Worm (Caenorhabditis elegans) whole organism, L4 larva: ENCODE results near the gene sym-3.
A peak's percentile ranks its signal among the peaks of the same experiment; 100 is the strongest.

Source experiments
- D1046.2 ChIP-seq: fragments of 200-800 bp; sonication (Bioruptor generic); IDR thresholded peaks from 2 replicates; pipeline ENCODE4 v1.3.6; 2022; ENCODE audit warnings: missing genetic modification characterization, missing compliant biosample characterization
- F10B5.3 ChIP-seq: sonication (generic microtip); optimal IDR thresholded peaks from 2 replicates; lab custom pipeline; 2016; ENCODE audit warnings: mild to moderate bottlenecking, missing genetic modification characterization, missing compliant biosample characterization
- F37D6.2 ChIP-seq: sonication (generic microtip); optimal IDR thresholded peaks from 2 replicates; lab custom pipeline; 2016; ENCODE audit warnings: mild to moderate bottlenecking, missing genetic modification characterization, missing compliant biosample characterization
- T20F7.1 ChIP-seq: fragments of 200-800 bp; sonication (Bioruptor generic); optimal IDR thresholded peaks from 2 replicates; lab custom pipeline; 2018; ENCODE audit warnings: mild to moderate bottlenecking, missing genetic modification characterization, missing compliant biosample characterization
- ama-1 ChIP-seq: fragments of 150-350 bp; optimal IDR thresholded peaks from 2 replicates; lab custom pipeline; 2014; ENCODE audit warnings: inconsistent platforms, mixed read lengths
- ceh-82 ChIP-seq: sonication (generic microtip); optimal IDR thresholded peaks from 2 replicates; lab custom pipeline; 2017; ENCODE audit warnings: missing biosample characterization, missing genetic modification characterization
- ctbp-1 ChIP-seq: fragments of 200-800 bp; sonication (Bioruptor generic); IDR thresholded peaks from 2 replicates; pipeline ENCODE4 v1.3.6; 2022; ENCODE audit warnings: missing genetic modification reagents, missing genetic modification characterization, missing compliant biosample characterization
- daf-12 ChIP-seq: fragments of 150-350 bp; optimal IDR thresholded peaks from 2 replicates; lab custom pipeline; 2014; ENCODE audit warnings: missing biosample characterization, missing genetic modification reagents, missing genetic modification characterization
- daf-16 ChIP-seq, 3 experiments: sonication (generic microtip); optimal IDR thresholded peaks; 2 replicates each; lab custom pipeline; 2016 to 2017; ENCODE audit warnings: missing genetic modification characterization in 3 of 3, missing genetic modification reagents in 3 of 3, mild to moderate bottlenecking in 2 of 3, missing compliant biosample characterization in 2 of 3, missing biosample characterization in 1 of 3, moderate library complexity in 1 of 3
- daf-19 ChIP-seq: fragments of 200-800 bp; sonication (Bioruptor generic); conservative IDR thresholded peaks from 2 replicates; pipeline ENCODE4 v1.3.6; 2022; ENCODE audit warnings: missing genetic modification characterization, missing compliant biosample characterization
- dmd-6 ChIP-seq: fragments of 200-800 bp; sonication (Bioruptor generic); IDR thresholded peaks from 2 replicates; pipeline ENCODE4 v1.3.6; 2022; ENCODE audit warnings: missing genetic modification reagents, missing genetic modification characterization, missing compliant biosample characterization
- dpl-1 ChIP-seq: fragments of 150-350 bp; optimal IDR thresholded peaks from 2 replicates; lab custom pipeline; 2014; ENCODE audit warnings: missing biosample characterization, missing genetic modification reagents, missing genetic modification characterization
- dve-1 ChIP-seq: sonication (generic microtip); optimal IDR thresholded peaks from 2 replicates; lab custom pipeline; 2017; ENCODE audit warnings: antibody characterized with exemption, mild to moderate bottlenecking, missing genetic modification characterization, missing compliant biosample characterization; ENCODE audit not compliant: insufficient read depth
- fos-1 ChIP-seq: fragments of 150-350 bp; optimal IDR thresholded peaks from 2 replicates; lab custom pipeline; 2014; ENCODE audit warnings: missing biosample characterization, missing genetic modification characterization
- gei-8 ChIP-seq: fragments of 200-800 bp; sonication (Bioruptor generic); optimal IDR thresholded peaks from 2 replicates; lab custom pipeline; 2018; ENCODE audit warnings: mild to moderate bottlenecking, missing genetic modification characterization, missing compliant biosample characterization
- hif-1 ChIP-seq, 2 experiments: sonication (generic microtip); optimal IDR thresholded peaks; 2 replicates each; lab custom pipeline; 2016 to 2017; ENCODE audit warnings: missing compliant biosample characterization in 2 of 2, missing genetic modification characterization in 2 of 2, missing genetic modification reagents in 2 of 2, missing genotype in 2 of 2, mild to moderate bottlenecking in 1 of 2
- hlh-11 ChIP-seq: fragments of 200-800 bp; sonication (Bioruptor generic); optimal IDR thresholded peaks from 2 replicates; lab custom pipeline; 2018; ENCODE audit warnings: mild to moderate bottlenecking, missing genetic modification characterization, missing compliant biosample characterization
- hmg-1.1 ChIP-seq: fragments of 200-800 bp; sonication (Bioruptor generic); IDR thresholded peaks from 2 replicates; pipeline ENCODE4 v1.3.6; 2022; ENCODE audit warnings: missing genetic modification reagents, missing genetic modification characterization, missing compliant biosample characterization
- lim-7 ChIP-seq: fragments of 200-800 bp; sonication (Bioruptor generic); IDR thresholded peaks from 2 replicates; pipeline ENCODE4 v1.3.6; 2022; ENCODE audit warnings: missing genetic modification characterization, missing compliant biosample characterization
- lin-15B ChIP-seq: fragments of 150-350 bp; sonication (generic microtip); optimal IDR thresholded peaks from 3 replicates; lab custom pipeline; 2014; ENCODE audit warnings: missing biosample characterization, missing genetic modification characterization
- lin-29 ChIP-seq: fragments of 200-800 bp; sonication (Bioruptor generic); IDR thresholded peaks from 2 replicates; pipeline ENCODE4 v1.3.6; 2022; ENCODE audit warnings: missing genetic modification reagents, missing genetic modification characterization, missing compliant biosample characterization
- lsy-2 ChIP-seq, 2 experiments: fragments of 150-350 bp in 1 of 2; sonication (generic microtip) in 1 of 2; optimal IDR thresholded peaks; 2 replicates each; lab custom pipeline; 2014 to 2017; ENCODE audit warnings: missing biosample characterization in 2 of 2, missing genetic modification characterization in 2 of 2
- mep-1 ChIP-seq: fragments of 150-350 bp; sonication (generic microtip); optimal IDR thresholded peaks from 3 replicates; lab custom pipeline; 2014; ENCODE audit warnings: missing biosample characterization, missing genetic modification characterization
- mes-2 ChIP-seq: sonication (generic microtip); optimal IDR thresholded peaks from 2 replicates; lab custom pipeline; 2016; ENCODE audit warnings: missing genotype, mild to moderate bottlenecking, missing genetic modification characterization, missing compliant biosample characterization; ENCODE audit not compliant: poor library complexity, severe bottlenecking
- nhr-25 ChIP-seq: sonication (generic microtip); optimal IDR thresholded peaks from 2 replicates; lab custom pipeline; 2017; ENCODE audit warnings: missing genetic modification characterization, mild to moderate bottlenecking, missing compliant biosample characterization, antibody characterized with exemption, moderate library complexity, borderline replicate concordance; ENCODE audit not compliant: insufficient read depth
- nhr-28 ChIP-seq: fragments of 150-350 bp; optimal IDR thresholded peaks from 2 replicates; lab custom pipeline; 2014; ENCODE audit warnings: missing biosample characterization, missing genetic modification characterization
- nhr-6 ChIP-seq: fragments of 150-350 bp; optimal IDR thresholded peaks from 2 replicates; lab custom pipeline; 2014; ENCODE audit warnings: missing biosample characterization, missing genetic modification characterization
- pha-4 ChIP-seq, 2 experiments: fragments of 150-350 bp in 1 of 2; fragments of 200-800 bp in 1 of 2; sonication (Bioruptor generic) in 1 of 2; IDR thresholded peaks in 1 of 2; optimal IDR thresholded peaks in 1 of 2; 2 replicates each; pipeline versions ENCODE4 v1.3.6 to Lab custom; 2014 to 2022; ENCODE audit warnings: missing genetic modification characterization in 2 of 2, missing genetic modification reagents in 2 of 2, missing biosample characterization in 1 of 2, missing compliant biosample characterization in 1 of 2
- rbr-2 ChIP-seq: sonication (generic microtip); optimal IDR thresholded peaks from 2 replicates; lab custom pipeline; 2016; ENCODE audit warnings: missing genotype, missing genetic modification characterization, missing compliant biosample characterization
- saeg-2 ChIP-seq: fragments of 200-800 bp; sonication (Bioruptor generic); IDR thresholded peaks from 2 replicates; pipeline ENCODE4 v1.3.6; 2022; ENCODE audit warnings: missing genetic modification reagents, missing genetic modification characterization, missing compliant biosample characterization
- set-16 ChIP-seq: fragments of 200-800 bp; sonication (Bioruptor generic); IDR thresholded peaks from 2 replicates; pipeline ENCODE4 v1.3.6; 2022; ENCODE audit warnings: missing genetic modification reagents, missing genetic modification characterization, missing compliant biosample characterization
- spr-3 ChIP-seq: fragments of 200-800 bp; sonication (Bioruptor generic); optimal IDR thresholded peaks from 2 replicates; lab custom pipeline; 2018; ENCODE audit warnings: mild to moderate bottlenecking, missing genetic modification characterization, missing compliant biosample characterization
- tag-97 ChIP-seq: fragments of 200-800 bp; sonication (Bioruptor generic); IDR thresholded peaks from 2 replicates; pipeline ENCODE4 v1.3.6; 2022; ENCODE audit warnings: missing genetic modification characterization, missing compliant biosample characterization
- unc-130 ChIP-seq: sonication (generic microtip); optimal IDR thresholded peaks from 2 replicates; lab custom pipeline; 2016; ENCODE audit warnings: missing genetic modification reagents, missing genetic modification characterization, missing compliant biosample characterization
- unc-62 ChIP-seq, 3 experiments: fragments of 150-350 bp in 1 of 3; sonication (generic microtip); optimal IDR thresholded peaks in 2 of 3; peaks in 1 of 3; 1 replicate in 1 of 3; 2 replicates in 2 of 3; lab custom pipeline; 2014 to 2017; ENCODE audit warnings: missing biosample characterization in 3 of 3, missing genetic modification characterization in 3 of 3, missing genetic modification reagents in 3 of 3, missing genotype in 1 of 3
- vab-7 ChIP-seq: fragments of 200-800 bp; sonication (Bioruptor generic); IDR thresholded peaks from 2 replicates; pipeline ENCODE4 v1.3.6; 2022; ENCODE audit warnings: missing genetic modification reagents, missing genetic modification characterization, missing compliant biosample characterization
- zfp-2 ChIP-seq: sonication (generic microtip); optimal IDR thresholded peaks from 2 replicates; lab custom pipeline; 2016; ENCODE audit warnings: mild to moderate bottlenecking, missing genetic modification characterization, missing compliant biosample characterization
- ztf-11 ChIP-seq: fragments of 150-350 bp; optimal IDR thresholded peaks from 2 replicates; lab custom pipeline; 2014; ENCODE audit warnings: missing biosample characterization, missing genetic modification characterization
- ztf-7 ChIP-seq: fragments of 150-350 bp; optimal IDR thresholded peaks from 2 replicates; lab custom pipeline; 2014; ENCODE audit warnings: missing biosample characterization, missing genetic modification characterization

Gene sym-3

ce11 chrX:5814342-5814741, 40.8 kb downstream of the sym-3 start:
- TF ChIP-seq nhr-25 (tag; lab: Kevin White, UChicago): peak; percentile 8
- TF ChIP-seq hlh-11 (tag; lab: Kevin White, UChicago): peak; percentile 22
- no peak for TF ChIP-seq lim-7 (GFP tag; lab: Robert Waterston, UW)
- TF ChIP-seq ztf-11 (tag; lab: Kevin White, UChicago): no peak
- TF ChIP-seq nhr-28 (tag; lab: Kevin White, UChicago): peak; percentile 39
- TF ChIP-seq daf-16 (GFP tag; optimal IDR thresholded peaks at IDR 0.05; lab: Kevin White, UChicago): no peak
- TF ChIP-seq daf-16 (tag; optimal IDR thresholded peaks at IDR 0.05; lab: Kevin White, UChicago): peak; percentile 63
- TF ChIP-seq spr-3: no peak
- peak; percentile 20 for TF ChIP-seq dve-1 (tag; lab: Kevin White, UChicago)
- no peak for TF ChIP-seq gei-8 (GFP tag; lab: Kevin White, UChicago)
- peak; percentile 67 for TF ChIP-seq dmd-6 (GFP tag; lab: Robert Waterston, UW)

DNA sequence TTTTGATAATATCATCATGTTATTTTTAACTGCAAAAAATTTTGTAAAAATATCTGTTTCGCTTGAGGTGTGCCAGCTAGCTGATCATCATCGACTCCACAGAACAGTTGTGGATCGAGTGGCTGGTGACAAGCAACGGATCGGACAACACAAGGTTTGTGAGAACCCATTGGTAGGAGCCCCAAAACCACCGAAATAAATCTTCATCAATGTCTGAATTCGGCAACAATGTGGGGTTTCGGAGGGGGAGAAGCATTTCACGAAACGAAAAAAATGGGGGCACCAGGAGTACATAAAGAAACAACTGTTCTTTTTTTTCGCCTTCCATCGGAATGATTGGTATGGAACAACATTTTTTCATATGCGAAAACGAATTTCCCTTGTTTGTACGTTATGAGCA, 41.8 kb downstream of the sym-3 start:
- TF ChIP-seq daf-16 (GFP tag; optimal IDR thresholded peaks at IDR 0.05; lab: Kevin White, UChicago): peak in 1 of 2 experiments; percentile 88
- TF ChIP-seq daf-16 (tag; optimal IDR thresholded peaks at IDR 0.05; lab: Kevin White, UChicago): no peak
- TF ChIP-seq ztf-7 (tag; lab: Kevin White, UChicago): no peak
- no peak for TF ChIP-seq T20F7.1 (GFP tag; lab: Kevin White, UChicago)
- TF ChIP-seq daf-19 (GFP tag; lab: Robert Waterston, UW): 0 out of 2 replicates have a peak, but pooled peaks have one; percentile 27
- TF ChIP-seq unc-62 (GFP tag; optimal IDR thresholded peaks at IDR 0.05 in 1 of 2; lab: Kevin White, UChicago): peak in 1 of 2 experiments; percentile 11
- no peak for TF ChIP-seq unc-62 (tag; optimal IDR thresholded peaks at IDR 0.05; lab: Kevin White, UChicago)
- no peak for TF ChIP-seq lim-7 (GFP tag; lab: Robert Waterston, UW)
- no peak for TF ChIP-seq daf-12 (tag; lab: Kevin White, UChicago)
- no peak for TF ChIP-seq pha-4 (GFP tag; IDR thresholded peaks at IDR 0.05; lab: Robert Waterston, UW)
- no peak for TF ChIP-seq pha-4 (tag; optimal IDR thresholded peaks at IDR 0.05; lab: Kevin White, UChicago)
- no peak for TF ChIP-seq F10B5.3 (tag; lab: Kevin White, UChicago)
- no peak for TF ChIP-seq lin-15B (tag; lab: Kevin White, UChicago)
- TF ChIP-seq mes-2: no peak
- no peak for TF ChIP-seq nhr-6
- peak; percentile 44 for TF ChIP-seq hlh-11 (tag; lab: Kevin White, UChicago)
- no peak for TF ChIP-seq ama-1 (lab: Kevin White, UChicago)
- no peak for TF ChIP-seq unc-130 (GFP tag; lab: Kevin White, UChicago)
- no peak for TF ChIP-seq lin-29 (GFP tag; lab: Robert Waterston, UW)

DNA sequence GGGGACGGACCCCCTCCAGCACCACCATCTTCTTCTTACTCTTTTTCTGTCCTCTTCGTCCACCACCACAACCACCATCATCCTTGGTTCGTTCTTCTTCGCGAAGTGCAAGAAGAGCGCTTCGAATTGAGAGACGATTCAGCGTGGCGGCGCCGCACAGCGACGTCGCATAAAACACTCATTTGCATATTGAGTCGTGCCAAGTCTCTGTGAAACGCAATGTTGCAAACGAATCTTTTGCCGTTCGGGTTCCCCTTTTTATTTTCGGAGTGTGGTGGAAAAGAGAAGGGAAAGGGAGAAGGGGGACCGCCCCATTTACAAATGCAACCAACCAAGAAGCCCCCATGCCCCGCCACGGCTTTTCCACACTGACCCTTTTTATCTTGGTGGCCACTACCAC, 42.8 kb downstream of the sym-3 start:
- TF ChIP-seq saeg-2 (GFP tag; lab: Robert Waterston, UW) (0 out of 2 replicates have a peak, but pooled peaks have one; percentile 20), D1046.2 (GFP tag; lab: Robert Waterston, UW) (no peak), hmg-1.1 (GFP tag; lab: Robert Waterston, UW) (peak; percentile 52), tag-97 (no peak), hif-1 (tag; optimal IDR thresholded peaks at IDR 0.05; lab: Kevin White, UChicago) (no peak), ceh-82 (tag; lab: Kevin White, UChicago) (no peak), T20F7.1 (GFP tag; lab: Kevin White, UChicago) (no peak), rbr-2 (tag; lab: Kevin White, UChicago) (peak; percentile 38), dpl-1 (no peak), ctbp-1 (GFP tag; lab: Robert Waterston, UW) (0 out of 2 replicates have a peak, but pooled peaks have one; percentile 7), set-16 (GFP tag; lab: Robert Waterston, UW) (peak; percentile 63), F37D6.2 (tag; lab: Kevin White, UChicago) (peak; percentile 29), zfp-2 (tag; lab: Kevin White, UChicago) (no peak), nhr-6 (no peak), lim-7 (GFP tag; lab: Robert Waterston, UW) (no peak), mep-1 (tag; lab: Kevin White, UChicago) (peak; percentile 31), fos-1 (tag; lab: Kevin White, UChicago) (no peak), lsy-2 (tag; optimal IDR thresholded peaks at IDR 0.05; lab: Kevin White, UChicago) (peak in 1 of 2 experiments; percentile 34), nhr-25 (tag; lab: Kevin White, UChicago) (no peak), vab-7 (peak; percentile 55), hlh-11 (tag; lab: Kevin White, UChicago) (peak; percentile 3)
